Fruit fly (Drosophila melanogaster) whole organism, pupa: ENCODE measurements around the gene CG16704.

Experiments used
- CG12605 ChIP-seq: fragments of 200-800 bp; sonication (Bioruptor generic); IDR thresholded peaks from 2 replicates; pipeline ENCODE4 v1.3.6; 2022; ENCODE audit warnings: missing biosample characterization, missing genetic modification characterization
- CG13204 ChIP-seq: fragments of 200-800 bp; sonication (Bioruptor generic); optimal IDR thresholded peaks from 2 replicates; lab custom pipeline; 2018; ENCODE audit warnings: missing biosample characterization, mild to moderate bottlenecking, missing genetic modification characterization, moderate library complexity
- CG15710 ChIP-seq: fragments of 200-800 bp; sonication (Bioruptor generic); optimal IDR thresholded peaks from 2 replicates; lab custom pipeline; 2018; ENCODE audit warnings: missing biosample characterization, mild to moderate bottlenecking, missing genetic modification characterization, moderate library complexity
- CG32121 ChIP-seq: fragments of 200-800 bp; sonication (Bioruptor generic); IDR thresholded peaks from 2 replicates; pipeline ENCODE4 v1.3.6; 2022; ENCODE audit warnings: missing biosample characterization, missing genetic modification characterization
- CG34367 ChIP-seq: fragments of 200-800 bp; sonication (Bioruptor generic); optimal IDR thresholded peaks from 2 replicates; lab custom pipeline; 2018; ENCODE audit warnings: missing biosample characterization, mild to moderate bottlenecking, missing genetic modification characterization
- CG9948 ChIP-seq: fragments of 200-800 bp; sonication (Bioruptor generic); optimal IDR thresholded peaks from 2 replicates; lab custom pipeline; 2018; ENCODE audit warnings: missing biosample characterization, mild to moderate bottlenecking, missing genetic modification characterization, moderate library complexity
- Pif1A ChIP-seq: fragments of 200-800 bp; sonication (Bioruptor generic); optimal IDR thresholded peaks from 3 replicates; lab custom pipeline; 2016; ENCODE audit warnings: missing biosample characterization, missing genetic modification characterization
- Pif1B ChIP-seq: fragments of 200-800 bp; sonication (Bioruptor generic); optimal IDR thresholded peaks from 3 replicates; lab custom pipeline; 2016; ENCODE audit warnings: missing biosample characterization, missing genetic modification characterization
- Snoo ChIP-seq: fragments of 200-800 bp; sonication (Bioruptor generic); optimal IDR thresholded peaks from 3 replicates; lab custom pipeline; 2017; ENCODE audit warnings: missing biosample characterization, mild to moderate bottlenecking, missing genetic modification characterization, inconsistent platforms
- fd96Ca ChIP-seq: fragments of 200-800 bp; sonication (Bioruptor generic); IDR thresholded peaks from 3 replicates; pipeline ENCODE4 v1.3.6; 2022; ENCODE audit warnings: missing biosample characterization, missing genetic modification characterization
- gl ChIP-seq: fragments of 200-800 bp; sonication (Bioruptor generic); optimal IDR thresholded peaks from 2 replicates; lab custom pipeline; 2018; ENCODE audit warnings: missing biosample characterization, mild to moderate bottlenecking, missing genetic modification characterization
- rn ChIP-seq: fragments of 200-800 bp; sonication (Bioruptor generic); IDR thresholded peaks from 2 replicates; pipeline ENCODE4 v1.3.6; 2022; ENCODE audit warnings: missing biosample characterization, missing genetic modification characterization

DNA sequence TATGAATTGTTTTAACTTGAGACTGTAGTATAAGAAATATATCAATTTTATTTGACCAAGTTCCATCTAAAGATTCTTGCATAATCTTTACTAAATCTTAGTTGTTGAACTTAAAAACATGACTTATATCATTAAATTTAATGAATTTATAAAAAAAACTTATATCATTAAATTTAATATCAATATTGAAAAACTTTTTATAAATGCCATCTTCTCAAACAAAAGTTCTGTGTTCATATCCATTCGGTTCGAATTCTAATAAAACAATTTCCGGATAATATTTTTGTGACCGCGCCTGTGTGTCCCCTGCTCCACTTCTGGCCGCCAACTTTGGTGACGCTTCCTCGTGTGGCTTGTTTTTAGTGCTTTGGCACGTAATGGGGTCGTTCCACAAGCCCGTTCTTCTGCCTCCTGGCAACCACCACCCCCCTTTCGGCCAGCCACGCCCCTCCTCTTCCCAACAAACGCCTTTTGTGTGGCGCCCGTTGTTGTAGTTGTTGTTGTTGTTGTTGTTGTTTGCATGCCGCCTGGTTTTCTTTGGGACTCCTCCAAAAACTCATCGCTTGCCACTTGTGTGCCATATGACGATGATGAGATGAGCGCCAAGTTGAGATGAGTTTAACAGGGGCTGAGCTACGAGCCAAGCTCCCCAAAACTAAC, 44.7 kb upstream of the CG16704 start:
- peak; percentile 12 for TF ChIP-seq CG13204 (GFP tag; lab: Kevin White, UChicago)
- no peak for TF ChIP-seq CG34367
- TF ChIP-seq fd96Ca (GFP tag; lab: Robert Waterston, UW): no peak
- TF ChIP-seq rn (GFP tag; lab: Robert Waterston, UW): no peak
- peak; percentile 39 for TF ChIP-seq CG9948 (tag; lab: Kevin White, UChicago)
- peak; percentile 21; the same call in 1 of the 2 replicates for TF ChIP-seq CG32121 (GFP tag; lab: Robert Waterston, UW)
- no peak for TF ChIP-seq Snoo (tag; lab: Kevin White, UChicago)
- TF ChIP-seq Pif1B (GFP tag; lab: Kevin White, UChicago): no peak
- TF ChIP-seq CG12605: no peak
- no peak for TF ChIP-seq gl (tag; lab: Kevin White, UChicago)
- TF ChIP-seq CG15710 (tag; lab: Kevin White, UChicago): peak; percentile 30
- TF ChIP-seq Pif1A (GFP tag; lab: Kevin White, UChicago): no peak
